Fruit fly (Drosophila melanogaster) whole organism, embryonic: ENCODE results near the gene CG3726.

Experiments used
- Asciz ChIP-seq: fragments of 200-800 bp; sonication (Bioruptor generic); optimal IDR thresholded peaks from 2 replicates; lab custom pipeline; 2017; ENCODE audit warnings: missing biosample characterization, mild to moderate bottlenecking, missing genetic modification characterization, missing genetic modification reagents
- Bgb ChIP-seq: fragments of 200-800 bp; sonication (Bioruptor generic); IDR thresholded peaks from 2 replicates; pipeline ENCODE4 v1.3.6; 2022; ENCODE audit warnings: missing biosample characterization, missing genetic modification characterization; ENCODE audit not compliant: partially characterized antibody
- CG10274 ChIP-seq: fragments of 200-800 bp; sonication (Bioruptor generic); optimal IDR thresholded peaks from 3 replicates; lab custom pipeline; 2017; ENCODE audit warnings: missing biosample characterization, mild to moderate bottlenecking, missing genetic modification characterization
- CG10366 ChIP-seq: fragments of 200-800 bp; sonication (Bioruptor generic); IDR thresholded peaks from 2 replicates; pipeline ENCODE4 v1.3.6; 2022; ENCODE audit warnings: missing biosample characterization, missing genetic modification characterization
- CG10462 ChIP-seq: fragments of 200-800 bp; sonication (Bioruptor generic); optimal IDR thresholded peaks from 2 replicates; lab custom pipeline; 2016; ENCODE audit warnings: missing biosample characterization, missing genetic modification characterization
- CG10543 ChIP-seq: fragments of 200-800 bp; sonication (Bioruptor generic); optimal IDR thresholded peaks from 3 replicates; lab custom pipeline; 2017; ENCODE audit warnings: missing biosample characterization, mild to moderate bottlenecking, missing genetic modification characterization, moderate library complexity
- CG1529 ChIP-seq: fragments of 200-800 bp; sonication (Bioruptor generic); optimal IDR thresholded peaks from 3 replicates; lab custom pipeline; 2018; ENCODE audit warnings: missing biosample characterization, missing genetic modification characterization
- CG1603 ChIP-seq: fragments of 200-800 bp; sonication (Bioruptor generic); optimal IDR thresholded peaks from 2 replicates; lab custom pipeline; 2019; ENCODE audit warnings: missing biosample characterization, mild to moderate bottlenecking, missing genetic modification characterization, moderate library complexity
- CG17361 ChIP-seq: fragments of 200-800 bp; sonication (Bioruptor generic); IDR thresholded peaks from 3 replicates; pipeline ENCODE4 v1.3.6; 2022; ENCODE audit warnings: missing biosample characterization, missing genetic modification characterization
- CG2116 ChIP-seq: fragments of 200-800 bp; sonication (Bioruptor generic); optimal IDR thresholded peaks from 3 replicates; lab custom pipeline; 2018; ENCODE audit warnings: missing biosample characterization, mild to moderate bottlenecking, missing genetic modification characterization
- CG2678 ChIP-seq: fragments of 200-800 bp; sonication (Bioruptor generic); optimal IDR thresholded peaks from 3 replicates; lab custom pipeline; 2019; ENCODE audit warnings: missing biosample characterization, mild to moderate bottlenecking, missing genetic modification characterization, moderate library complexity
- CG2889 ChIP-seq: fragments of 200-800 bp; sonication (Bioruptor generic); IDR thresholded peaks from 3 replicates; pipeline ENCODE4 v1.3.6; 2022; ENCODE audit warnings: missing biosample characterization, missing genetic modification characterization
- CG31388 ChIP-seq: fragments of 200-800 bp; sonication (Bioruptor generic); optimal IDR thresholded peaks from 2 replicates; lab custom pipeline; 2016; ENCODE audit warnings: missing biosample characterization, missing genetic modification characterization
- CG33213 ChIP-seq: fragments of 200-800 bp; sonication (Bioruptor generic); optimal IDR thresholded peaks from 3 replicates; lab custom pipeline; 2016; ENCODE audit warnings: missing biosample characterization, missing genetic modification characterization
- CG4282 ChIP-seq: fragments of 200-800 bp; sonication (Bioruptor generic); optimal IDR thresholded peaks from 2 replicates; lab custom pipeline; 2016; ENCODE audit warnings: missing biosample characterization, missing genetic modification characterization
- CG4854 ChIP-seq: fragments of 200-800 bp; sonication (Bioruptor generic); optimal IDR thresholded peaks from 2 replicates; lab custom pipeline; 2016; ENCODE audit warnings: missing biosample characterization, missing genetic modification characterization, inconsistent platforms
- CG5180 ChIP-seq: fragments of 200-800 bp; sonication (Bioruptor generic); optimal IDR thresholded peaks from 3 replicates; lab custom pipeline; 2017; ENCODE audit warnings: missing biosample characterization, missing genetic modification characterization, mild to moderate bottlenecking, moderate library complexity, missing genetic modification reagents
- CG5953 ChIP-seq: fragments of 200-800 bp; sonication (Bioruptor generic); IDR thresholded peaks from 2 replicates; pipeline ENCODE4 v1.3.6; 2022; ENCODE audit warnings: missing biosample characterization, missing genetic modification characterization
- CG6683 ChIP-seq: fragments of 200-800 bp; sonication (Bioruptor generic); optimal IDR thresholded peaks from 2 replicates; lab custom pipeline; 2017; ENCODE audit warnings: missing biosample characterization, mild to moderate bottlenecking, missing genetic modification characterization, missing genetic modification reagents
- CG8944 ChIP-seq: fragments of 200-800 bp; sonication (Bioruptor generic); optimal IDR thresholded peaks from 3 replicates; lab custom pipeline; 2016; ENCODE audit warnings: missing biosample characterization, missing genetic modification characterization
- CG9437 ChIP-seq: fragments of 200-800 bp; sonication (Bioruptor generic); optimal IDR thresholded peaks from 2 replicates; lab custom pipeline; 2018; ENCODE audit warnings: missing biosample characterization, mild to moderate bottlenecking, missing genetic modification characterization
- CoRest ChIP-seq: fragments of 200-800 bp; sonication (Bioruptor generic); optimal IDR thresholded peaks from 3 replicates; lab custom pipeline; 2018; ENCODE audit warnings: missing biosample characterization, mild to moderate bottlenecking, missing genetic modification characterization, moderate library complexity
- E2f1 ChIP-seq: fragments of 200-800 bp; sonication (Bioruptor generic); IDR thresholded peaks from 2 replicates; pipeline ENCODE4 v1.3.6; 2022; ENCODE audit warnings: missing biosample characterization, missing genetic modification characterization
- Gug ChIP-seq: fragments of 200-800 bp; sonication (Bioruptor generic); IDR thresholded peaks from 4 replicates; pipeline ENCODE4 v1.3.6; 2022; ENCODE audit warnings: missing biosample characterization, missing genetic modification characterization
- Hr51 ChIP-seq, 2 experiments: fragments of 200-800 bp; sonication (Bioruptor generic); optimal IDR thresholded peaks; 2 replicates in 1 of 2; 3 replicates in 1 of 2; lab custom pipeline; 2016 to 2018; ENCODE audit warnings: missing biosample characterization in 2 of 2, missing genetic modification characterization in 2 of 2, mild to moderate bottlenecking in 1 of 2, moderate library complexity in 1 of 2
- Lhr ChIP-seq: fragments of 200-800 bp; sonication (Bioruptor generic); optimal IDR thresholded peaks from 3 replicates; lab custom pipeline; 2017; ENCODE audit warnings: mild to moderate bottlenecking, missing biosample characterization, missing genetic modification reagents, missing genetic modification characterization
- Lim3 ChIP-seq: fragments of 200-800 bp; sonication (Bioruptor generic); IDR thresholded peaks from 2 replicates; pipeline ENCODE4 v1.3.6; 2022; ENCODE audit warnings: missing biosample characterization, missing genetic modification characterization
- MBD-R2 ChIP-seq: fragments of 200-800 bp; sonication (Bioruptor generic); IDR thresholded peaks from 2 replicates; pipeline ENCODE4 v1.3.6; 2022; ENCODE audit warnings: missing biosample characterization, missing genetic modification characterization
- Nf-YB ChIP-seq: fragments of 200-800 bp; sonication (Bioruptor generic); optimal IDR thresholded peaks from 3 replicates; lab custom pipeline; 2019; ENCODE audit warnings: missing biosample characterization, mild to moderate bottlenecking, missing genetic modification characterization, moderate library complexity
- Rfx ChIP-seq: fragments of 200-800 bp; sonication (Bioruptor generic); IDR thresholded peaks from 2 replicates; pipeline ENCODE4 v1.3.6; 2022; ENCODE audit warnings: missing biosample characterization, missing genetic modification characterization
- Rx ChIP-seq: fragments of 200-800 bp; sonication (Bioruptor generic); IDR thresholded peaks from 2 replicates; pipeline ENCODE4 v1.3.6; 2022; ENCODE audit warnings: missing biosample characterization, missing genetic modification characterization
- Scr ChIP-seq: fragments of 200-800 bp; sonication (Bioruptor generic); IDR thresholded peaks from 2 replicates; pipeline ENCODE4 v1.3.6; 2022; ENCODE audit warnings: missing biosample characterization, missing genetic modification characterization; ENCODE audit not compliant: partially characterized antibody
- Ssrp ChIP-seq: fragments of 200-800 bp; sonication (Bioruptor generic); optimal IDR thresholded peaks from 2 replicates; lab custom pipeline; 2018; ENCODE audit warnings: missing biosample characterization, mild to moderate bottlenecking, missing genetic modification characterization, moderate library complexity
- YL-1 ChIP-seq: fragments of 200-800 bp; sonication (Bioruptor generic); optimal IDR thresholded peaks from 3 replicates; lab custom pipeline; 2017; ENCODE audit warnings: missing biosample characterization, mild to moderate bottlenecking, missing genetic modification characterization
- ap ChIP-seq: fragments of 200-800 bp; sonication (Bioruptor generic); IDR thresholded peaks from 2 replicates; pipeline ENCODE4 v1.3.6; 2022; ENCODE audit warnings: missing biosample characterization, missing genetic modification characterization
- az2 ChIP-seq: fragments of 200-800 bp; sonication (Bioruptor generic); optimal IDR thresholded peaks from 3 replicates; lab custom pipeline; 2016; ENCODE audit warnings: missing biosample characterization, missing genetic modification characterization
- bab2 ChIP-seq: fragments of 200-800 bp; sonication (Bioruptor generic); optimal IDR thresholded peaks from 2 replicates; lab custom pipeline; 2016; ENCODE audit warnings: missing biosample characterization, missing genetic modification characterization
- cad ChIP-seq: fragments of >200 bp; optimal IDR thresholded peaks from 2 replicates; lab custom pipeline; 2017; ENCODE audit warnings: missing biosample characterization, missing genetic modification characterization
- caup ChIP-seq: fragments of 200-800 bp; sonication (Bioruptor generic); optimal IDR thresholded peaks from 3 replicates; lab custom pipeline; 2017; ENCODE audit warnings: missing biosample characterization, mild to moderate bottlenecking, missing genetic modification characterization, moderate library complexity; ENCODE audit not compliant: severe bottlenecking
- chm ChIP-seq: fragments of 200-800 bp; sonication (Bioruptor generic); IDR thresholded peaks from 2 replicates; pipeline ENCODE4 v1.3.6; 2022; ENCODE audit warnings: missing biosample characterization, missing genetic modification characterization
- croc ChIP-seq: fragments of 200-800 bp; sonication (Bioruptor generic); conservative IDR thresholded peaks from 3 replicates; pipeline ENCODE4 v1.3.6; 2022; ENCODE audit warnings: missing biosample characterization, missing genetic modification characterization
- gsb-n ChIP-seq: fragments of 200-800 bp; sonication (Bioruptor generic); optimal IDR thresholded peaks from 3 replicates; lab custom pipeline; 2018; ENCODE audit warnings: missing biosample characterization, mild to moderate bottlenecking, missing genetic modification characterization
- lilli ChIP-seq: fragments of 200-800 bp; sonication (Bioruptor generic); optimal IDR thresholded peaks from 3 replicates; lab custom pipeline; 2016; ENCODE audit warnings: missing biosample characterization, missing genetic modification characterization
- odd ChIP-seq: fragments of 200-800 bp; sonication (Bioruptor generic); optimal IDR thresholded peaks from 2 replicates; lab custom pipeline; 2017; ENCODE audit warnings: missing biosample characterization, mild to moderate bottlenecking, missing genetic modification characterization
- peb ChIP-seq: fragments of 200-800 bp; sonication (Bioruptor generic); IDR thresholded peaks from 2 replicates; pipeline ENCODE4 v1.3.6; 2022; ENCODE audit warnings: missing biosample characterization, missing genetic modification characterization
- pnt ChIP-seq: fragments of 200-800 bp; sonication (Bioruptor generic); optimal IDR thresholded peaks from 3 replicates; lab custom pipeline; 2016; ENCODE audit warnings: missing biosample characterization, missing genetic modification characterization
- sna ChIP-seq: fragments of 200-800 bp; sonication (Bioruptor generic); IDR thresholded peaks from 2 replicates; pipeline ENCODE4 v1.3.6; 2022; ENCODE audit warnings: missing biosample characterization, missing genetic modification characterization; ENCODE audit not compliant: partially characterized antibody
- so ChIP-seq: fragments of 200-800 bp; sonication (Bioruptor generic); IDR thresholded peaks from 3 replicates; pipeline ENCODE4 v1.3.6; 2022; ENCODE audit warnings: missing biosample characterization, missing genetic modification characterization
- sqz ChIP-seq: fragments of 200-800 bp; sonication (Bioruptor generic); optimal IDR thresholded peaks from 3 replicates; lab custom pipeline; 2018; ENCODE audit warnings: missing biosample characterization, mild to moderate bottlenecking, missing genetic modification characterization
- tll ChIP-seq, 2 experiments: fragments of 200-800 bp in 1 of 2; fragments of >200 bp in 1 of 2; sonication (Bioruptor generic) in 1 of 2; optimal IDR thresholded peaks; 2 replicates each; lab custom pipeline; 2017 to 2019; ENCODE audit warnings: missing biosample characterization in 2 of 2, missing genetic modification characterization in 2 of 2, mild to moderate bottlenecking in 1 of 2, moderate library complexity in 1 of 2
- trh ChIP-seq: fragments of 200-800 bp; sonication (Bioruptor generic); optimal IDR thresholded peaks from 2 replicates; lab custom pipeline; 2016; ENCODE audit warnings: missing biosample characterization, missing genetic modification characterization

Gene CG3726

DNA sequence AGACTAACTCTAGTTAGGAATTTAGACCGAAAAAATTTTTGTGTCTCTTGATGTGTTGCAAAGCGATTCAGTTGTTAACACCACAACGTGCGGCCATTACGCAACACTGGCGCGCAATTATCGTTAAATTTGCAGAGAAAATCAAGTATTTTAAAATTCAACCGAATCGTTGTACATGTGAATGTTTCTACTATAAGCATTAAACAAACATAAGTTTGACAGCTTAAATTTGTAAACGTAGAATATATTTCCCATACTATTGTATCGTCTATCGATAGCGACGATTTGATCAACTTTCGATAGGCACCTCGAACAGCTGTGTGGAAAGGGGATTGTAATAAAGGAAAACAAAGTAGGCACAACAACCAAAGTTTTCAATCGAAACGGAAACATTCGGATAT, 37.4 kb upstream of the CG3726 start, which contains the start of the genes Usp30 and CG16721 (continued):
- TF ChIP-seq YL-1 (GFP tag; lab: Kevin White, UChicago) (peak; percentile 2), Rfx (GFP tag; lab: Robert Waterston, UW) (peak; percentile 68), CG2889 (GFP tag; lab: Robert Waterston, UW) (no peak), CG1529 (GFP tag; lab: Kevin White, UChicago) (no peak), CG4854 (no peak), CG2116 (GFP tag; lab: Kevin White, UChicago) (peak; percentile 93), CG5180 (GFP tag; lab: Kevin White, UChicago) (no peak), CG6683 (no peak), CoRest (tag; lab: Kevin White, UChicago) (no peak), CG10366 (GFP tag; lab: Robert Waterston, UW) (no peak), az2 (GFP tag; lab: Kevin White, UChicago) (peak; percentile 6), sna (GFP tag; lab: Robert Waterston, UW) (peak; percentile 84), CG8944 (GFP tag; lab: Kevin White, UChicago) (peak; percentile 19), Lim3 (GFP tag; lab: Robert Waterston, UW) (no peak), trh (no peak), so (GFP tag; lab: Robert Waterston, UW) (no peak), CG10462 (GFP tag; lab: Kevin White, UChicago) (peak; percentile 0), MBD-R2 (GFP tag; lab: Robert Waterston, UW) (peak; percentile 73), CG33213 (peak; percentile 60), CG4282 (GFP tag; lab: Kevin White, UChicago) (peak; percentile 56), CG2678 (no peak), Hr51 (GFP tag; optimal IDR thresholded peaks at IDR 0.05; lab: Kevin White, UChicago) (peak in 1 of 2 experiments; percentile 7), tll (GFP tag; optimal IDR thresholded peaks at IDR 0.05; lab: Kevin White, UChicago) (no peak), Scr (GFP tag; lab: Robert Waterston, UW) (peak; percentile 72), Bgb (GFP tag; lab: Robert Waterston, UW) (peak; percentile 75), cad (no peak), lilli (GFP tag; lab: Kevin White, UChicago) (peak; percentile 69), E2f1 (GFP tag; lab: Robert Waterston, UW) (no peak), caup (GFP tag; lab: Kevin White, UChicago) (peak; percentile 62), CG9437 (GFP tag; lab: Kevin White, UChicago) (no peak), pnt (GFP tag; lab: Kevin White, UChicago) (no peak), Nf-YB (GFP tag; lab: Kevin White, UChicago) (peak; percentile 1), Rx (GFP tag; lab: Robert Waterston, UW) (no peak), chm (GFP tag; lab: Robert Waterston, UW) (no peak), CG17361 (GFP tag; lab: Robert Waterston, UW) (peak; percentile 52; the same call in 2 of the 3 replicates), Ssrp (tag; lab: Kevin White, UChicago) (no peak), ap (no peak), CG10274 (no peak), odd (GFP tag; lab: Kevin White, UChicago) (no peak), CG31388 (GFP tag; lab: Kevin White, UChicago) (no peak), Gug (GFP tag; lab: Robert Waterston, UW) (peak; percentile 5; the same call in 1 of the 4 replicates), CG10543 (GFP tag; lab: Kevin White, UChicago) (peak; percentile 37), bab2 (GFP tag; lab: Kevin White, UChicago) (peak; percentile 50), Asciz (GFP tag; lab: Kevin White, UChicago) (no peak), sqz (GFP tag; lab: Kevin White, UChicago) (no peak), Lhr (GFP tag; lab: Kevin White, UChicago) (no peak), gsb-n (no peak), peb (no peak), CG1603 (peak; percentile 78), croc (GFP tag; lab: Robert Waterston, UW) (no peak), CG5953 (no peak)
